Fruit fly (Drosophila melanogaster) whole organism, embryonic: ENCODE results near the gene CG7409.

Experiments
- ATbp ChIP-seq: fragments of 200-800 bp; sonication (Bioruptor generic); optimal IDR thresholded peaks from 2 replicates; lab custom pipeline; 2017; ENCODE audit warnings: missing biosample characterization, mild to moderate bottlenecking, missing genetic modification characterization, missing genetic modification reagents
- Asciz ChIP-seq: fragments of 200-800 bp; sonication (Bioruptor generic); optimal IDR thresholded peaks from 2 replicates; lab custom pipeline; 2017; ENCODE audit warnings: missing biosample characterization, mild to moderate bottlenecking, missing genetic modification characterization, missing genetic modification reagents
- CG12104 ChIP-seq: fragments of 200-800 bp; sonication (Bioruptor generic); optimal IDR thresholded peaks from 3 replicates; lab custom pipeline; 2016; ENCODE audit warnings: missing biosample characterization, missing genetic modification characterization
- CG12769 ChIP-seq: fragments of 200-800 bp; sonication (Bioruptor generic); optimal IDR thresholded peaks from 2 replicates; lab custom pipeline; 2019; ENCODE audit warnings: missing biosample characterization, mild to moderate bottlenecking, missing genetic modification characterization, moderate library complexity
- CG15696 ChIP-seq: fragments of 200-800 bp; sonication (Bioruptor generic); optimal IDR thresholded peaks from 2 replicates; lab custom pipeline; 2019; ENCODE audit warnings: missing biosample characterization, mild to moderate bottlenecking, missing genetic modification characterization, moderate library complexity
- CG16815 ChIP-seq: fragments of 200-800 bp; sonication (Bioruptor generic); optimal IDR thresholded peaks from 3 replicates; lab custom pipeline; 2017; ENCODE audit warnings: missing biosample characterization, mild to moderate bottlenecking, missing genetic modification characterization
- CG1792 ChIP-seq: fragments of 200-800 bp; sonication (Bioruptor generic); optimal IDR thresholded peaks from 2 replicates; lab custom pipeline; 2016; ENCODE audit warnings: missing biosample characterization, missing genetic modification characterization
- CG18764 ChIP-seq: fragments of 200-800 bp; sonication (Bioruptor generic); optimal IDR thresholded peaks from 3 replicates; lab custom pipeline; 2016; ENCODE audit warnings: missing biosample characterization, missing genetic modification characterization
- CG2116 ChIP-seq: fragments of 200-800 bp; sonication (Bioruptor generic); optimal IDR thresholded peaks from 3 replicates; lab custom pipeline; 2018; ENCODE audit warnings: missing biosample characterization, mild to moderate bottlenecking, missing genetic modification characterization
- CG31224 ChIP-seq: fragments of 200-800 bp; sonication (Bioruptor generic); IDR thresholded peaks from 2 replicates; pipeline ENCODE4 v1.3.6; 2022; ENCODE audit warnings: missing biosample characterization, missing genetic modification characterization
- CG3407 ChIP-seq: fragments of 200-800 bp; sonication (Bioruptor generic); optimal IDR thresholded peaks from 2 replicates; lab custom pipeline; 2018; ENCODE audit warnings: missing biosample characterization, mild to moderate bottlenecking, missing genetic modification characterization
- CG34376 ChIP-seq: fragments of 200-800 bp; sonication (Bioruptor generic); optimal IDR thresholded peaks from 2 replicates; lab custom pipeline; 2018; ENCODE audit warnings: missing biosample characterization, mild to moderate bottlenecking, missing genetic modification characterization
- CG3847 ChIP-seq: fragments of 200-800 bp; sonication (Bioruptor generic); IDR thresholded peaks from 2 replicates; pipeline ENCODE4 v1.3.6; 2022; ENCODE audit warnings: missing biosample characterization, missing genetic modification characterization
- CG5180 ChIP-seq: fragments of 200-800 bp; sonication (Bioruptor generic); optimal IDR thresholded peaks from 3 replicates; lab custom pipeline; 2017; ENCODE audit warnings: missing biosample characterization, missing genetic modification characterization, mild to moderate bottlenecking, moderate library complexity, missing genetic modification reagents
- CG6765 ChIP-seq: fragments of 200-800 bp; sonication (Bioruptor generic); optimal IDR thresholded peaks from 3 replicates; lab custom pipeline; 2017; ENCODE audit warnings: missing biosample characterization, mild to moderate bottlenecking, missing genetic modification characterization
- CG8089 ChIP-seq: fragments of 200-800 bp; sonication (Bioruptor generic); optimal IDR thresholded peaks from 3 replicates; lab custom pipeline; 2016; ENCODE audit warnings: missing biosample characterization, missing genetic modification characterization
- CG9727 ChIP-seq: fragments of 200-800 bp; sonication (Bioruptor generic); optimal IDR thresholded peaks from 3 replicates; lab custom pipeline; 2017; ENCODE audit warnings: missing biosample characterization, mild to moderate bottlenecking, missing genetic modification characterization
- CG9817 ChIP-seq: fragments of 200-800 bp; sonication (Bioruptor generic); optimal IDR thresholded peaks from 2 replicates; lab custom pipeline; 2018; ENCODE audit warnings: missing biosample characterization, mild to moderate bottlenecking, missing genetic modification characterization, moderate library complexity
- Chrac-16 ChIP-seq: fragments of 200-800 bp; sonication (Bioruptor generic); optimal IDR thresholded peaks from 3 replicates; lab custom pipeline; 2016; ENCODE audit warnings: missing biosample characterization, missing genetic modification characterization
- CkIIα-i1 ChIP-seq: fragments of 200-800 bp; sonication (Bioruptor generic); IDR thresholded peaks from 2 replicates; pipeline ENCODE4 v1.3.6; 2022; ENCODE audit warnings: missing biosample characterization, missing genetic modification characterization
- Deaf1 ChIP-seq: fragments of 200-800 bp; optimal IDR thresholded peaks from 3 replicates; lab custom pipeline; 2019; ENCODE audit warnings: missing biosample characterization, mild to moderate bottlenecking, missing genetic modification characterization, moderate library complexity
- H15 ChIP-seq: fragments of 200-800 bp; sonication (Bioruptor generic); IDR thresholded peaks from 3 replicates; pipeline ENCODE4 v1.3.6; 2022; ENCODE audit warnings: missing biosample characterization, missing genetic modification characterization
- HLH4C ChIP-seq: fragments of 200-800 bp; sonication (Bioruptor generic); IDR thresholded peaks from 3 replicates; pipeline ENCODE4 v1.3.6; 2022; ENCODE audit warnings: missing biosample characterization, missing genetic modification characterization; ENCODE audit not compliant: partially characterized antibody
- HmgD ChIP-seq: fragments of 200-800 bp; sonication (Bioruptor generic); optimal IDR thresholded peaks from 3 replicates; lab custom pipeline; 2016; ENCODE audit warnings: missing biosample characterization, missing genetic modification characterization
- Hmr ChIP-seq: fragments of 200-800 bp; sonication (Bioruptor generic); optimal IDR thresholded peaks from 3 replicates; lab custom pipeline; 2017; ENCODE audit warnings: mild to moderate bottlenecking, missing biosample characterization, missing genetic modification reagents, missing genetic modification characterization
- Lpt ChIP-seq: fragments of >200 bp; optimal IDR thresholded peaks from 2 replicates; lab custom pipeline; 2018; ENCODE audit warnings: missing biosample characterization, missing genetic modification characterization
- MTF-1 ChIP-seq: fragments of 200-800 bp; sonication (Bioruptor generic); optimal IDR thresholded peaks from 2 replicates; lab custom pipeline; 2018; ENCODE audit warnings: missing biosample characterization, mild to moderate bottlenecking, missing genetic modification characterization, borderline replicate concordance
- Rfx ChIP-seq: fragments of 200-800 bp; sonication (Bioruptor generic); IDR thresholded peaks from 2 replicates; pipeline ENCODE4 v1.3.6; 2022; ENCODE audit warnings: missing biosample characterization, missing genetic modification characterization
- Side ChIP-seq: fragments of 200-800 bp; sonication (Bioruptor generic); optimal IDR thresholded peaks from 2 replicates; lab custom pipeline; 2016; ENCODE audit warnings: missing biosample characterization, missing genetic modification characterization
- al ChIP-seq: fragments of 200-800 bp; sonication (Bioruptor generic); IDR thresholded peaks from 2 replicates; pipeline ENCODE4 v1.3.6; 2022; ENCODE audit warnings: missing biosample characterization, missing genetic modification characterization
- amos ChIP-seq: fragments of 200-800 bp; sonication (Bioruptor generic); IDR thresholded peaks from 2 replicates; pipeline ENCODE4 v1.3.6; 2022; ENCODE audit warnings: missing biosample characterization, missing genetic modification characterization; ENCODE audit not compliant: partially characterized antibody
- bbx ChIP-seq: fragments of 200-800 bp; sonication (Bioruptor generic); IDR thresholded peaks from 2 replicates; pipeline ENCODE4 v1.3.6; 2022; ENCODE audit warnings: missing biosample characterization, missing genetic modification characterization; ENCODE audit not compliant: partially characterized antibody
- cad ChIP-seq: fragments of >200 bp; optimal IDR thresholded peaks from 2 replicates; lab custom pipeline; 2017; ENCODE audit warnings: missing biosample characterization, missing genetic modification characterization
- caup ChIP-seq: fragments of 200-800 bp; sonication (Bioruptor generic); optimal IDR thresholded peaks from 3 replicates; lab custom pipeline; 2017; ENCODE audit warnings: missing biosample characterization, mild to moderate bottlenecking, missing genetic modification characterization, moderate library complexity; ENCODE audit not compliant: severe bottlenecking
- ci ChIP-seq: fragments of 200-800 bp; sonication (Bioruptor generic); IDR thresholded peaks from 3 replicates; pipeline ENCODE4 v1.3.6; 2022; ENCODE audit warnings: missing biosample characterization, missing genetic modification characterization
- cwo ChIP-seq: fragments of 200-800 bp; sonication (Bioruptor generic); optimal IDR thresholded peaks from 3 replicates; lab custom pipeline; 2017; ENCODE audit warnings: missing biosample characterization, missing genetic modification characterization, mild to moderate bottlenecking, moderate library complexity, missing genetic modification reagents
- disco-r ChIP-seq: fragments of 200-800 bp; sonication (Bioruptor generic); optimal IDR thresholded peaks from 2 replicates; lab custom pipeline; 2016; ENCODE audit warnings: missing biosample characterization, missing genetic modification characterization
- dmrt99B ChIP-seq: fragments of 200-800 bp; sonication (Bioruptor generic); optimal IDR thresholded peaks from 2 replicates; lab custom pipeline; 2018; ENCODE audit warnings: missing biosample characterization, mild to moderate bottlenecking, missing genetic modification characterization, moderate library complexity
- emc ChIP-seq: fragments of 200-800 bp; sonication (Bioruptor generic); optimal IDR thresholded peaks from 2 replicates; lab custom pipeline; 2016; ENCODE audit warnings: missing biosample characterization, missing genetic modification characterization
- ems ChIP-seq: fragments of 200-800 bp; sonication (Bioruptor generic); optimal IDR thresholded peaks from 3 replicates; lab custom pipeline; 2016; ENCODE audit warnings: missing biosample characterization, missing genetic modification characterization
- grn ChIP-seq: fragments of 200-800 bp; sonication (Bioruptor generic); optimal IDR thresholded peaks from 3 replicates; lab custom pipeline; 2017; ENCODE audit warnings: missing biosample characterization, missing genetic modification characterization
- lab ChIP-seq: fragments of 200-800 bp; sonication (Bioruptor generic); optimal IDR thresholded peaks from 3 replicates; lab custom pipeline; 2017; ENCODE audit warnings: missing biosample characterization, missing genetic modification characterization, mild to moderate bottlenecking, moderate library complexity, missing genetic modification reagents
- mirr ChIP-seq: fragments of 200-800 bp; sonication (Bioruptor generic); optimal IDR thresholded peaks from 3 replicates; lab custom pipeline; 2018; ENCODE audit warnings: missing biosample characterization, mild to moderate bottlenecking, missing genetic modification characterization
- nerfin-2 ChIP-seq: fragments of 200-800 bp; sonication (Bioruptor generic); IDR thresholded peaks from 2 replicates; pipeline ENCODE4 v1.3.6; 2022; ENCODE audit warnings: missing biosample characterization, missing genetic modification characterization; ENCODE audit not compliant: partially characterized antibody
- nmo ChIP-seq: fragments of 200-800 bp; sonication (Bioruptor generic); optimal IDR thresholded peaks from 2 replicates; lab custom pipeline; 2018; ENCODE audit warnings: missing biosample characterization, mild to moderate bottlenecking, missing genetic modification characterization, moderate library complexity
- rib ChIP-seq: fragments of 200-800 bp; sonication (Bioruptor generic); IDR thresholded peaks from 2 replicates; pipeline ENCODE4 v1.3.6; 2022; ENCODE audit warnings: missing biosample characterization, missing genetic modification characterization
- run ChIP-seq: fragments of 200-800 bp; sonication (Bioruptor generic); optimal IDR thresholded peaks from 3 replicates; lab custom pipeline; 2018; ENCODE audit warnings: missing biosample characterization, mild to moderate bottlenecking, missing genetic modification characterization
- stc ChIP-seq: fragments of 200-800 bp; sonication (Bioruptor generic); IDR thresholded peaks from 2 replicates; pipeline ENCODE4 v1.3.6; 2022; ENCODE audit warnings: missing biosample characterization, missing genetic modification characterization
- trem ChIP-seq: fragments of 200-800 bp; optimal IDR thresholded peaks from 3 replicates; lab custom pipeline; 2019; ENCODE audit warnings: missing biosample characterization, mild to moderate bottlenecking, missing genetic modification characterization, moderate library complexity

Gene CG7409

DNA sequence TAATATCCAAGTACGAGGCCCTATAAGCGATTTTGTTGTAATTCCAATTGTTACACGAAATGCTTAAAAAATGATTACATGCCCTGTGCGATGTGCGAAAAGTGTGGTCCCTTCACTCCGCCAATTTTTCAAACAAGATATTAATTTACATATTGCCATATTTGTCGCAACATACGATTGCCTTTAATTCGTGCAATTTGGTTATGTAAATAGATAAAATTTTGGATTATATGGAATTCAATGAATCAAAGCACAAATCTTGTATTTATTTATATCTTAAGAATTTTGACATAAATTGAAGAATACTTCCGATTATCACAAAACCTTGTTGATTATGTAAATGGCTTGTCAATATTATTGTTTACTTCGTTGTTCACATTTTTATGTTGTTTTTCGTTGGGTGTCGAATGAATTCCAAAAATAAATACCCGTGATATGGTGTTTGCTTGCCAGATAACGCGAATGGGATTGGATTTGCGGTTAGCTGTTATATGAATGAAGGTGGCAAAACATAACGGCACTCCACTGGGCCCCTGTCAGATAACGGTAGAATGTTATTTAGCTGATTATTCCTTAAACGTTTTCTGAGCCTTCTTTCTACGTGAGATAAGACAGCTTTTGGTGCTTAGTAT, 28.0 kb downstream of the CG7409 start (continued):
- TF ChIP-seq Chrac-16 (GFP tag; lab: Kevin White, UChicago) (no peak), Hmr (no peak), ATbp (GFP tag; lab: Kevin White, UChicago) (peak; percentile 40), CG31224 (GFP tag; lab: Robert Waterston, UW) (no peak), CG1792 (GFP tag; lab: Kevin White, UChicago) (no peak), CG5180 (GFP tag; lab: Kevin White, UChicago) (peak; percentile 36), H15 (GFP tag; lab: Robert Waterston, UW) (no peak), CG3407 (GFP tag; lab: Kevin White, UChicago) (peak; percentile 40), MTF-1 (peak; percentile 40), dmrt99B (tag; lab: Kevin White, UChicago) (no peak), rib (GFP tag; lab: Robert Waterston, UW) (peak; percentile 10; the same call in 1 of the 2 replicates), nerfin-2 (GFP tag; lab: Robert Waterston, UW) (no peak), grn (GFP tag; lab: Kevin White, UChicago) (peak; percentile 24), amos (GFP tag; lab: Robert Waterston, UW) (no peak), CkIIα-i1 (no peak), CG15696 (peak; percentile 31), nmo (GFP tag; lab: Kevin White, UChicago) (no peak), Lpt (GFP tag; lab: Kevin White, UChicago) (no peak), CG18764 (no peak), stc (0 out of 2 replicates have a peak, but pooled peaks have one; percentile 34), CG2116 (GFP tag; lab: Kevin White, UChicago) (peak; percentile 20), Side (GFP tag; lab: Kevin White, UChicago) (no peak), CG6765 (GFP tag; lab: Kevin White, UChicago) (peak; percentile 4), ems (no peak), bbx (GFP tag; lab: Robert Waterston, UW) (no peak), al (GFP tag; lab: Robert Waterston, UW) (no peak), ci (GFP tag; lab: Robert Waterston, UW) (no peak), HmgD (no peak), Deaf1 (no peak), CG3847 (GFP tag; lab: Robert Waterston, UW) (no peak), disco-r (GFP tag; lab: Kevin White, UChicago) (no peak), trem (tag; lab: Kevin White, UChicago) (no peak), CG12104 (GFP tag; lab: Kevin White, UChicago) (no peak), HLH4C (GFP tag; lab: Robert Waterston, UW) (no peak), mirr (GFP tag; lab: Kevin White, UChicago) (peak; percentile 78), Rfx (GFP tag; lab: Robert Waterston, UW) (no peak; the same call in 1 of the 2 replicates), emc (GFP tag; lab: Kevin White, UChicago) (no peak), CG9727 (no peak), CG12769 (tag; lab: Kevin White, UChicago) (peak; percentile 62), run (tag; lab: Kevin White, UChicago) (peak; percentile 55), CG34376 (GFP tag; lab: Kevin White, UChicago) (peak; percentile 52), CG16815 (GFP tag; lab: Kevin White, UChicago) (no peak), cwo (GFP tag; lab: Kevin White, UChicago) (peak; percentile 12), caup (GFP tag; lab: Kevin White, UChicago) (peak; percentile 75), CG8089 (GFP tag; lab: Kevin White, UChicago) (no peak), CG9817 (tag; lab: Kevin White, UChicago) (no peak), Asciz (peak; percentile 52), lab (GFP tag; lab: Kevin White, UChicago) (peak; percentile 73), cad (no peak)
